Worm (Caenorhabditis elegans) whole organism, L1 larva: ENCODE data around the gene Y45F10B.9.

Experiments
- dpl-1 ChIP-seq, 3 experiments: fragments of 150-350 bp in 2 of 3; sonication (generic microtip) in 1 of 3; optimal IDR thresholded peaks; 2 replicates each; lab custom pipeline; 2014 to 2017; ENCODE audit warnings: missing biosample characterization in 3 of 3, missing genetic modification characterization in 3 of 3, missing genetic modification reagents in 3 of 3
- elt-3 ChIP-seq, 6 experiments: fragments of 150-350 bp in 1 of 6; sonication (generic microtip); optimal IDR thresholded peaks; 2 replicates each; lab custom pipeline; 2017 to 2018; ENCODE audit warnings: missing biosample characterization in 6 of 6, missing genetic modification characterization in 6 of 6, inconsistent platforms in 1 of 6
- lin-39 ChIP-seq: fragments of 150-350 bp; optimal IDR thresholded peaks from 2 replicates; lab custom pipeline; 2014; ENCODE audit warnings: missing biosample characterization, missing genetic modification reagents, missing genetic modification characterization
- lir-3 ChIP-seq: sonication (generic microtip); optimal IDR thresholded peaks from 2 replicates; lab custom pipeline; 2016; ENCODE audit warnings: mild to moderate bottlenecking, missing genetic modification characterization, moderate library complexity, missing compliant biosample characterization; ENCODE audit not compliant: poor library complexity
- nhr-90 ChIP-seq: sonication (generic microtip); optimal IDR thresholded peaks from 2 replicates; lab custom pipeline; 2016; ENCODE audit warnings: mild to moderate bottlenecking, missing genetic modification characterization, missing compliant biosample characterization; ENCODE audit not compliant: poor library complexity
- zag-1 ChIP-seq: fragments of 150-350 bp; optimal IDR thresholded peaks from 2 replicates; lab custom pipeline; 2014; ENCODE audit warnings: missing biosample characterization, missing genetic modification characterization

- TF ChIP-seq zag-1 (tag; lab: Kevin White, UChicago) (no peak), dpl-1 (GFP tag; optimal IDR thresholded peaks at IDR 0.05; lab: Kevin White, UChicago) (no peak), elt-3 (tag; optimal IDR thresholded peaks at IDR 0.05; lab: Kevin White, UChicago) (no peak), lin-39 (tag; lab: Kevin White, UChicago) (no peak), lir-3 (no peak), nhr-90 (no peak)
Measured at ce11 chrIV:13554350-13554749, 43.4 kb downstream of the Y45F10B.9 start.
